Worm (Caenorhabditis elegans): ENCODE results near the gene T26E4.18.
"Not testable (repeated sequence)": the region's sequence is repeated elsewhere in the genome, so short reads cannot be mapped to it uniquely, and the experiment has no call there.

- not testable (repeated sequence) for TF ChIP-seq T26A5.8 (tag; optimal IDR thresholded peaks at IDR 0.05); efl-1 (GFP tag; optimal IDR thresholded peaks at IDR 0.05); hrde-1 (tag; optimal IDR thresholded peaks at IDR 0.05; ENCODE audit: borderline replicate concordance); ceh-58 (GFP tag; IDR thresholded peaks at IDR 0.05); gei-17 (GFP tag; optimal IDR thresholded peaks at IDR 0.05); bed-2 (GFP tag; IDR thresholded peaks at IDR 0.05); mes-4 (tag; optimal IDR thresholded peaks at IDR 0.05); madf-3 (GFP tag; IDR thresholded peaks at IDR 0.05); zfh-2 (GFP tag; conservative IDR thresholded peaks at IDR 0.05)
Observed at ce11 chrV:15811982-15812381, 8.3 kb upstream of the T26E4.18 start, which contains the start of gene nhr-282.

Data from whole organism, young adult.